Worm (Caenorhabditis elegans) whole organism, midembryonic: ENCODE results near the gene ZC262.7.

Source experiments
- flt-1 ChIP-seq: fragments of 200-800 bp; sonication (Bioruptor generic); IDR thresholded peaks from 2 replicates; pipeline ENCODE4 v1.3.6; 2022; ENCODE audit warnings: missing genetic modification characterization, missing compliant biosample characterization
- klf-2 ChIP-seq: fragments of 200-800 bp; sonication (Bioruptor generic); conservative IDR thresholded peaks from 2 replicates; pipeline ENCODE4 v1.3.6; 2022; ENCODE audit warnings: missing genetic modification reagents, missing genetic modification characterization, missing compliant biosample characterization
- med-1 ChIP-seq: sonication (generic microtip); optimal IDR thresholded peaks from 2 replicates; lab custom pipeline; 2017; ENCODE audit warnings: missing genetic modification characterization, mild to moderate bottlenecking, missing compliant biosample characterization, antibody characterized with exemption, missing genetic modification reagents; ENCODE audit not compliant: insufficient read depth
- ref-1 ChIP-seq: fragments of 200-800 bp; sonication (Bioruptor generic); conservative IDR thresholded peaks from 2 replicates; pipeline ENCODE4 v1.3.6; 2022; ENCODE audit warnings: missing genetic modification reagents, missing genetic modification characterization, missing compliant biosample characterization
- ztf-29 ChIP-seq: fragments of 200-800 bp; sonication (Bioruptor generic); IDR thresholded peaks from 2 replicates; pipeline ENCODE4 v1.3.6; 2022; ENCODE audit warnings: missing genetic modification reagents, missing genetic modification characterization, missing compliant biosample characterization

DNA sequence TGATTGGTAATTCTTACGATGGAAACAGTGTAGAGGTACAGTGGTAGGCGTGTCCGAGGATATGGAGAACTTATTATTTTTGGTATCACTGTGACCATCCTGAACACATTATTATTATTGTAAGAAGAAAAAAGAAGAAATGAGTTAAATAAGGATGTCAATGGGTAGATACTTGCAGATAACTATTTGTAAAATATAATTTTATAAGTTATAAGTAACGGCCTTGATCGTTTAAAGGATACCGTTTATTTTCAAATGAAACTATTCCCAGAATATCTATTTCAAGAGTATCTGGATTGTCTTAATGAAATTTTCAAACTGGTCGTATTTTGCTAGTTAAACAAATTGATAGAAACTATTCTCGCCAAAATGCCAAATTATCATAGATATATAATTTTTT, 24.0 kb downstream of the ZC262.7 start, which contains the start of gene F10E9.10:
- TF ChIP-seq flt-1 (GFP tag; lab: Robert Waterston, UW), result no peak
- no peak for TF ChIP-seq ztf-29 (GFP tag; lab: Robert Waterston, UW)
- no peak for TF ChIP-seq ref-1 (GFP tag; lab: Robert Waterston, UW)
- TF ChIP-seq klf-2, result no peak
- TF ChIP-seq med-1 (GFP tag; lab: Kevin White, UChicago), result no peak
